Fruit fly (Drosophila melanogaster): Measurements from ENCODE around the gene mtd.

dm6 chr3R:5367512-5368169 is 17.4 kb upstream of the mtd start:
- no peak; the same call in 2 of the 3 replicates for TF ChIP-seq B-H1 (GFP tag; IDR thresholded peaks at IDR 0.05)
- TF ChIP-seq Sry-β (GFP tag; optimal IDR thresholded peaks at IDR 0.05): no peak
- peak; percentile 22 for TF ChIP-seq D19A (tag; optimal IDR thresholded peaks at IDR 0.05)
- TF ChIP-seq croc (GFP tag; conservative IDR thresholded peaks at IDR 0.05): no peak
- no peak for TF ChIP-seq CkIIα-i1 (GFP tag; IDR thresholded peaks at IDR 0.05)
- TF ChIP-seq Hmr (GFP tag; optimal IDR thresholded peaks at IDR 0.05): peak; percentile 44
- no peak for TF ChIP-seq CG12299 (tag; optimal IDR thresholded peaks at IDR 0.05)

Data from whole organism, embryonic.